Worm (Caenorhabditis elegans): Measurements from ENCODE around the gene lido-7.

- TF ChIP-seq unc-62 (GFP tag; optimal IDR thresholded peaks at IDR 0.05) = no peak
- TF ChIP-seq hlh-4 (tag; optimal IDR thresholded peaks at IDR 0.05) = no peak
Observed at ce11 chrII:3003667-3004066, 15.6 kb downstream of the lido-7 start, which contains the start of gene lido-11.

Measured in whole organism, L1 larva.